Worm (Caenorhabditis elegans) whole organism, late embryonic: Measurements from ENCODE around the gene cox-16.

ENCODE experiments used
- C08G9.2 ChIP-seq: sonication (generic microtip); optimal IDR thresholded peaks from 2 replicates; lab custom pipeline; 2016; ENCODE audit warnings: mild to moderate bottlenecking, missing genetic modification characterization, moderate library complexity, missing compliant biosample characterization
- C38D4.7 ChIP-seq: fragments of 200-800 bp; sonication (Bioruptor generic); optimal IDR thresholded peaks from 2 replicates; lab custom pipeline; 2018; ENCODE audit warnings: mild to moderate bottlenecking, missing genetic modification characterization, moderate library complexity, missing compliant biosample characterization
- K02D7.2 ChIP-seq: sonication (generic microtip); optimal IDR thresholded peaks from 2 replicates; lab custom pipeline; 2017; ENCODE audit warnings: mild to moderate bottlenecking, missing genetic modification characterization, missing compliant biosample characterization
- Y22D7AL.16 ChIP-seq: sonication (generic microtip); optimal IDR thresholded peaks from 2 replicates; lab custom pipeline; 2016; ENCODE audit warnings: missing genetic modification characterization, missing compliant biosample characterization
- ahr-1 ChIP-seq: sonication (generic microtip); optimal IDR thresholded peaks from 2 replicates; lab custom pipeline; 2016; ENCODE audit warnings: missing genetic modification characterization, missing compliant biosample characterization
- ceh-18 ChIP-seq: sonication (generic microtip); optimal IDR thresholded peaks from 2 replicates; lab custom pipeline; 2016; ENCODE audit warnings: missing genetic modification characterization, missing compliant biosample characterization
- ceh-19 ChIP-seq: fragments of 200-800 bp; sonication (Bioruptor generic); optimal IDR thresholded peaks from 2 replicates; lab custom pipeline; 2018; ENCODE audit warnings: mild to moderate bottlenecking, missing genetic modification characterization, missing compliant biosample characterization
- ceh-24 ChIP-seq: sonication (generic microtip); optimal IDR thresholded peaks from 2 replicates; lab custom pipeline; 2016; ENCODE audit warnings: mild to moderate bottlenecking, missing genetic modification characterization, missing compliant biosample characterization
- ceh-31 ChIP-seq: sonication (generic microtip); optimal IDR thresholded peaks from 2 replicates; lab custom pipeline; 2016; ENCODE audit warnings: missing genetic modification characterization, missing compliant biosample characterization
- ceh-34 ChIP-seq: sonication (generic microtip); optimal IDR thresholded peaks from 2 replicates; lab custom pipeline; 2016; ENCODE audit warnings: mild to moderate bottlenecking, missing genetic modification characterization, missing compliant biosample characterization
- ceh-45 ChIP-seq: fragments of 200-800 bp; sonication (Bioruptor generic); IDR thresholded peaks from 2 replicates; pipeline ENCODE4 v1.3.6; 2022; ENCODE audit warnings: missing genetic modification reagents, missing genetic modification characterization, missing compliant biosample characterization
- ceh-48 ChIP-seq: sonication (generic microtip); optimal IDR thresholded peaks from 2 replicates; lab custom pipeline; 2016; ENCODE audit warnings: missing genetic modification characterization, inconsistent platforms, missing compliant biosample characterization
- ceh-6 ChIP-seq: fragments of 200-800 bp; sonication (Bioruptor generic); optimal IDR thresholded peaks from 2 replicates; lab custom pipeline; 2018; ENCODE audit warnings: mild to moderate bottlenecking, missing genetic modification characterization, missing compliant biosample characterization
- che-1 ChIP-seq: sonication (generic microtip); optimal IDR thresholded peaks from 2 replicates; lab custom pipeline; 2016; ENCODE audit warnings: mild to moderate bottlenecking, missing genetic modification characterization, missing compliant biosample characterization
- dmd-4 ChIP-seq: sonication (generic microtip); optimal IDR thresholded peaks from 2 replicates; lab custom pipeline; 2016; ENCODE audit warnings: borderline replicate concordance, missing genetic modification characterization, missing compliant biosample characterization
- dve-1 ChIP-seq: sonication (generic microtip); optimal IDR thresholded peaks from 2 replicates; lab custom pipeline; 2017; ENCODE audit warnings: antibody characterized with exemption, mild to moderate bottlenecking, missing genetic modification characterization, missing compliant biosample characterization
- elt-2 ChIP-seq: sonication (generic microtip); optimal IDR thresholded peaks from 2 replicates; lab custom pipeline; 2016; ENCODE audit warnings: missing genetic modification reagents, missing genetic modification characterization, missing compliant biosample characterization
- elt-4 ChIP-seq: sonication (generic microtip); optimal IDR thresholded peaks from 2 replicates; lab custom pipeline; 2016; ENCODE audit warnings: missing genetic modification characterization, missing compliant biosample characterization
- fax-1 ChIP-seq: sonication (generic microtip); optimal IDR thresholded peaks from 2 replicates; lab custom pipeline; 2016; ENCODE audit warnings: missing genotype, missing genetic modification characterization, missing compliant biosample characterization
- fkh-10 ChIP-seq: fragments of 150-350 bp; optimal IDR thresholded peaks from 2 replicates; lab custom pipeline; 2014; ENCODE audit warnings: missing biosample characterization, missing genetic modification reagents, missing genetic modification characterization
- fkh-6 ChIP-seq: sonication (generic microtip); optimal IDR thresholded peaks from 2 replicates; lab custom pipeline; 2016; ENCODE audit warnings: missing genetic modification characterization, missing compliant biosample characterization
- gmeb-2 ChIP-seq: sonication (generic microtip); optimal IDR thresholded peaks from 2 replicates; lab custom pipeline; 2016; ENCODE audit warnings: missing genetic modification characterization, inconsistent platforms, missing compliant biosample characterization
- hlh-15 ChIP-seq: sonication (generic microtip); optimal IDR thresholded peaks from 2 replicates; lab custom pipeline; 2016; ENCODE audit warnings: missing genetic modification characterization, missing compliant biosample characterization
- lim-6 ChIP-seq: sonication (generic microtip); optimal IDR thresholded peaks from 2 replicates; lab custom pipeline; 2016; ENCODE audit warnings: missing genetic modification characterization, missing compliant biosample characterization
- lin-11 ChIP-seq: fragments of 200-800 bp; sonication (Bioruptor generic); optimal IDR thresholded peaks from 2 replicates; lab custom pipeline; 2018; ENCODE audit warnings: mild to moderate bottlenecking, missing genetic modification characterization, missing compliant biosample characterization
- mec-3 ChIP-seq: sonication (generic microtip); optimal IDR thresholded peaks from 2 replicates; lab custom pipeline; 2016; ENCODE audit warnings: borderline replicate concordance, missing genetic modification characterization, missing compliant biosample characterization
- nfya-1 ChIP-seq: sonication (generic microtip); optimal IDR thresholded peaks from 2 replicates; lab custom pipeline; 2017; ENCODE audit warnings: missing genetic modification characterization, mild to moderate bottlenecking, missing compliant biosample characterization, antibody characterized with exemption, moderate library complexity
- nhr-232 ChIP-seq: sonication (generic microtip); optimal IDR thresholded peaks from 2 replicates; lab custom pipeline; 2016; ENCODE audit warnings: missing genetic modification characterization, missing compliant biosample characterization
- npax-4 ChIP-seq: sonication (generic microtip); optimal IDR thresholded peaks from 2 replicates; lab custom pipeline; 2016; ENCODE audit warnings: missing genetic modification characterization, missing compliant biosample characterization
- pag-3 ChIP-seq: sonication (generic microtip); optimal IDR thresholded peaks from 2 replicates; lab custom pipeline; 2016; ENCODE audit warnings: missing compliant biosample characterization, missing genetic modification characterization, borderline replicate concordance
- pat-9 ChIP-seq: fragments of 200-800 bp; sonication (Bioruptor generic); optimal IDR thresholded peaks from 2 replicates; lab custom pipeline; 2018; ENCODE audit warnings: mild to moderate bottlenecking, missing genetic modification characterization, moderate library complexity, missing compliant biosample characterization
- pax-1 ChIP-seq: fragments of 150-350 bp; optimal IDR thresholded peaks from 2 replicates; lab custom pipeline; 2014; ENCODE audit warnings: missing biosample characterization, missing genetic modification characterization
- pha-2 ChIP-seq: sonication (generic microtip); optimal IDR thresholded peaks from 2 replicates; lab custom pipeline; 2017; ENCODE audit warnings: mild to moderate bottlenecking, missing genetic modification characterization, missing compliant biosample characterization
- pha-4 ChIP-seq: fragments of 150-350 bp; optimal IDR thresholded peaks from 2 replicates; lab custom pipeline; 2018; ENCODE audit warnings: missing biosample characterization, missing genetic modification reagents, missing genetic modification characterization
- rnt-1 ChIP-seq: sonication (generic microtip); optimal IDR thresholded peaks from 2 replicates; lab custom pipeline; 2016; ENCODE audit warnings: missing genetic modification characterization, missing compliant biosample characterization
- sox-2 ChIP-seq: fragments of 200-800 bp; sonication (Bioruptor generic); IDR thresholded peaks from 2 replicates; pipeline ENCODE4 v1.3.6; 2022; ENCODE audit warnings: missing genetic modification reagents, missing genetic modification characterization, missing compliant biosample characterization
- tbx-2 ChIP-seq: sonication (generic microtip); optimal IDR thresholded peaks from 2 replicates; lab custom pipeline; 2016; ENCODE audit warnings: missing genetic modification characterization, missing compliant biosample characterization
- tbx-7 ChIP-seq: sonication (generic microtip); optimal IDR thresholded peaks from 2 replicates; lab custom pipeline; 2016; ENCODE audit warnings: missing genotype, missing genetic modification characterization, missing compliant biosample characterization
- unc-42 ChIP-seq: sonication (generic microtip); optimal IDR thresholded peaks from 2 replicates; lab custom pipeline; 2016; ENCODE audit warnings: missing genotype, missing genetic modification characterization, missing compliant biosample characterization
- ztf-16 ChIP-seq: sonication (generic microtip); optimal IDR thresholded peaks from 2 replicates; lab custom pipeline; 2017; ENCODE audit warnings: missing genetic modification characterization, missing compliant biosample characterization

Gene cox-16

DNA sequence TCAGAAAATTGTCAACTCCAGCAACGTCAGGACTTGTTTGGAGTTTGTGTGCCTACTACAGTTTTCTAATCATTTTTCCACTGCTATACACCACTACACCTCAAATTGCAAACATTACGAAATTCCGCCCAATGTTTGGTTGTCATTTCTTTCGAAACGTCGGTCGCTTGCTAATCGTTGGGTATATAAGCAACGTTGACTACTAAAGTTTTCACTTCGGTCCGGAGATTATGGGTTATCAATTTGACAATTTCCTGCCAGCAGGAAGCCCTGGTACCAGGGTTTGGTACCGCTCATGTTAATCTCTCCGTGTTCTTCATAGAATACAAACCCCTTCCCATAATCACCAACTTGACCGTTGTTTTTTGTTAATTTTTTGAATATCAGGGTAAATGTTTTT, 40.0 kb upstream of the cox-16 start (continued):
- TF ChIP-seq lin-11 (tag; lab: Kevin White, UChicago), result no peak

DNA sequence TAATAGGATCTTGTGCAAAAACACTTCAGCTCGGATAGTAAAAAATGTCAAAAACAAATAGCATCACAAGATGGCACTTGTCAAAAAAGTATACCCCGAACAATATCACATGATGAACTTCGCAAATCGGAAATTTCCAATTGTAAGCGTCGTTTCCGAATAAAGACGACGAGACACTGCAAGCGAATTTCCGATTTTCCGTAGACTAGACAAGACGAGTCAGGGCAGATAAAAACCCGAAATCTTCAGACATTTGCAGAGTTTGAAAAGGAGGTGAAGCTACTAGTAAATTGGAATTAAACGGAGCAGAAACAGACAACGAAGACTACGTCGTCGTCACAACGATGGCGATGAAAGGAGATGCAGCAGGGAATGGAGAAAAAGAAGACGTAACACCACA, 35.6 kb upstream of the cox-16 start:
- TF ChIP-seq Y22D7AL.16 (tag; lab: Kevin White, UChicago) (no peak), unc-42 (peak; percentile 37)

ce11 chrV:5570433-5570832, 34.4 kb upstream of the cox-16 start, which contains the start of gene glb-6:
Gene glb-6, minus strand, starts transcription at chrV:5570533.
- TF ChIP-seq fax-1, result no peak
- TF ChIP-seq K02D7.2, result no peak
- TF ChIP-seq npax-4 (tag; lab: Kevin White, UChicago), result no peak
- no peak for TF ChIP-seq pha-4 (tag; lab: Kevin White, UChicago)
- no peak for TF ChIP-seq ceh-31 (tag; lab: Kevin White, UChicago)
- TF ChIP-seq lin-11 (tag; lab: Kevin White, UChicago), result no peak
- no peak for TF ChIP-seq dmd-4 (tag; lab: Kevin White, UChicago)
- no peak for TF ChIP-seq hlh-15 (tag; lab: Kevin White, UChicago)
- TF ChIP-seq C38D4.7 (GFP tag; lab: Kevin White, UChicago), result no peak
- TF ChIP-seq pat-9 (tag; lab: Kevin White, UChicago), result no peak
- no peak for TF ChIP-seq ztf-16
- TF ChIP-seq ceh-19 (GFP tag; lab: Kevin White, UChicago), result no peak
- TF ChIP-seq elt-4 (tag; lab: Kevin White, UChicago), result no peak
- no peak for TF ChIP-seq ceh-6 (GFP tag; lab: Kevin White, UChicago)

ce11 chrV:5567119-5567518, 31.1 kb upstream of the cox-16 start, which contains the start of gene C18C4.7:
Gene C18C4.7, minus strand, starts transcription at chrV:5567219.
- TF ChIP-seq ahr-1, result no peak
- no peak for TF ChIP-seq unc-42
- TF ChIP-seq C08G9.2 (tag; lab: Kevin White, UChicago), result no peak
- TF ChIP-seq pag-3 (tag; lab: Kevin White, UChicago), result no peak
- TF ChIP-seq ceh-18 (tag; lab: Kevin White, UChicago), result no peak
- TF ChIP-seq K02D7.2, result no peak
- TF ChIP-seq ceh-24, result no peak

- no peak for TF ChIP-seq hlh-15 (tag; lab: Kevin White, UChicago)
- TF ChIP-seq elt-2 (tag; lab: Kevin White, UChicago), result peak; percentile 91
Measured at ce11 chrV:5559882-5560281, 23.8 kb upstream of the cox-16 start.

- no peak for TF ChIP-seq tbx-2 (tag; lab: Kevin White, UChicago)
- TF ChIP-seq pat-9 (tag; lab: Kevin White, UChicago), result no peak
- no peak for TF ChIP-seq lim-6 (tag; lab: Kevin White, UChicago)
- no peak for TF ChIP-seq Y22D7AL.16 (tag; lab: Kevin White, UChicago)
- no peak for TF ChIP-seq pha-2 (tag; lab: Kevin White, UChicago)
- TF ChIP-seq gmeb-2, result no peak
- TF ChIP-seq npax-4 (tag; lab: Kevin White, UChicago), result no peak
- no peak for TF ChIP-seq dve-1 (tag; lab: Kevin White, UChicago)
- no peak for TF ChIP-seq pha-4 (tag; lab: Kevin White, UChicago)
- TF ChIP-seq hlh-15 (tag; lab: Kevin White, UChicago), result no peak
- no peak for TF ChIP-seq nfya-1 (tag; lab: Kevin White, UChicago)
- TF ChIP-seq tbx-7 (tag; lab: Kevin White, UChicago), result no peak
- no peak for TF ChIP-seq fkh-6 (tag; lab: Kevin White, UChicago)
Measured at ce11 chrV:5558590-5558989, 22.5 kb upstream of the cox-16 start, which contains the start of gene glb-5. Gene glb-5, plus strand, starts transcription at chrV:5558890.

- TF ChIP-seq nfya-1 (tag; lab: Kevin White, UChicago), result no peak
- no peak for TF ChIP-seq mec-3 (tag; lab: Kevin White, UChicago)
- TF ChIP-seq pha-4 (tag; lab: Kevin White, UChicago), result no peak
- TF ChIP-seq che-1, result no peak
- TF ChIP-seq C08G9.2 (tag; lab: Kevin White, UChicago), result no peak
- no peak for TF ChIP-seq fkh-10 (GFP tag; lab: Kevin White, UChicago)
- TF ChIP-seq dve-1 (tag; lab: Kevin White, UChicago), result no peak
- no peak for TF ChIP-seq ceh-45 (GFP tag; lab: Robert Waterston, UW)
- TF ChIP-seq nhr-232 (tag; lab: Kevin White, UChicago), result no peak
- TF ChIP-seq sox-2, result no peak
- TF ChIP-seq rnt-1 (tag; lab: Kevin White, UChicago), result no peak
- no peak for TF ChIP-seq npax-4 (tag; lab: Kevin White, UChicago)
- no peak for TF ChIP-seq fkh-6 (tag; lab: Kevin White, UChicago)
- no peak for TF ChIP-seq ceh-34 (tag; lab: Kevin White, UChicago)
- no peak for TF ChIP-seq ceh-48
- TF ChIP-seq lim-6 (tag; lab: Kevin White, UChicago), result no peak
- no peak for TF ChIP-seq ceh-24
- no peak for TF ChIP-seq pax-1
Measured at ce11 chrV:5548497-5548896, 12.5 kb upstream of the cox-16 start.
